Worm (Caenorhabditis elegans) whole organism, L4 larva: ENCODE results near the gene Y34B4A.4.
A peak's percentile ranks its signal among the peaks of the same experiment; 100 is the strongest.

Experiments
- F26F4.8 ChIP-seq: fragments of 200-800 bp; sonication (Bioruptor generic); conservative IDR thresholded peaks from 2 replicates; pipeline ENCODE4 v1.3.6; 2022; ENCODE audit warnings: missing genetic modification characterization, missing compliant biosample characterization
- F37D6.2 ChIP-seq: sonication (generic microtip); optimal IDR thresholded peaks from 2 replicates; lab custom pipeline; 2016; ENCODE audit warnings: mild to moderate bottlenecking, missing genetic modification characterization, missing compliant biosample characterization
- F44E2.7 ChIP-seq: fragments of 200-800 bp; sonication (Bioruptor generic); IDR thresholded peaks from 2 replicates; pipeline ENCODE4 v2.1.2; 2022; ENCODE audit warnings: missing genetic modification characterization, missing compliant biosample characterization
- R02D3.7 ChIP-seq: fragments of 150-350 bp; sonication (generic microtip); optimal IDR thresholded peaks from 3 replicates; lab custom pipeline; 2014; ENCODE audit warnings: missing biosample characterization, missing genetic modification characterization
- Y48G9A.11 ChIP-seq: fragments of 200-800 bp; sonication (Bioruptor generic); IDR thresholded peaks from 2 replicates; pipeline ENCODE4 v1.3.6; 2022; ENCODE audit warnings: missing genetic modification reagents, missing genetic modification characterization, missing compliant biosample characterization
- Y5F2A.4 ChIP-seq: fragments of 200-800 bp; sonication (Bioruptor generic); optimal IDR thresholded peaks from 2 replicates; lab custom pipeline; 2018; ENCODE audit warnings: mild to moderate bottlenecking, missing genetic modification characterization, missing compliant biosample characterization
- Y75B8A.6 ChIP-seq: fragments of 200-800 bp; sonication (Bioruptor generic); IDR thresholded peaks from 2 replicates; pipeline ENCODE4 v1.3.6; 2022; ENCODE audit warnings: missing genetic modification reagents, missing genetic modification characterization, missing compliant biosample characterization
- aha-1 ChIP-seq: fragments of 150-350 bp; peaks from one replicate; lab custom pipeline; 2014; ENCODE audit warnings: missing biosample characterization, missing genetic modification characterization
- arid-1 ChIP-seq: fragments of 200-800 bp; sonication (Bioruptor generic); conservative IDR thresholded peaks from 2 replicates; pipeline ENCODE4 v1.3.6; 2022; ENCODE audit warnings: missing genetic modification reagents, missing genetic modification characterization, missing compliant biosample characterization
- ceh-44 ChIP-seq: fragments of 200-800 bp; sonication (Bioruptor generic); IDR thresholded peaks from 2 replicates; pipeline ENCODE4 v1.3.6; 2022; ENCODE audit warnings: missing genetic modification reagents, missing genetic modification characterization, missing compliant biosample characterization
- ctbp-1 ChIP-seq: fragments of 200-800 bp; sonication (Bioruptor generic); IDR thresholded peaks from 2 replicates; pipeline ENCODE4 v1.3.6; 2022; ENCODE audit warnings: missing genetic modification reagents, missing genetic modification characterization, missing compliant biosample characterization
- daf-16 ChIP-seq, 3 experiments: sonication (generic microtip); optimal IDR thresholded peaks; 2 replicates each; lab custom pipeline; 2016 to 2017; ENCODE audit warnings: missing genetic modification characterization in 3 of 3, missing genetic modification reagents in 3 of 3, mild to moderate bottlenecking in 2 of 3, missing compliant biosample characterization in 2 of 3, missing biosample characterization in 1 of 3, moderate library complexity in 1 of 3
- dmd-6 ChIP-seq: fragments of 200-800 bp; sonication (Bioruptor generic); IDR thresholded peaks from 2 replicates; pipeline ENCODE4 v1.3.6; 2022; ENCODE audit warnings: missing genetic modification reagents, missing genetic modification characterization, missing compliant biosample characterization
- dpl-1 ChIP-seq: fragments of 150-350 bp; optimal IDR thresholded peaks from 2 replicates; lab custom pipeline; 2014; ENCODE audit warnings: missing biosample characterization, missing genetic modification reagents, missing genetic modification characterization
- gei-8 ChIP-seq: fragments of 200-800 bp; sonication (Bioruptor generic); optimal IDR thresholded peaks from 2 replicates; lab custom pipeline; 2018; ENCODE audit warnings: mild to moderate bottlenecking, missing genetic modification characterization, missing compliant biosample characterization
- lin-1 ChIP-seq: fragments of 200-800 bp; sonication (Bioruptor generic); IDR thresholded peaks from 2 replicates; pipeline ENCODE4 v1.3.6; 2022; ENCODE audit warnings: missing genetic modification reagents, missing genetic modification characterization, missing compliant biosample characterization
- lin-15B ChIP-seq: fragments of 150-350 bp; sonication (generic microtip); optimal IDR thresholded peaks from 3 replicates; lab custom pipeline; 2014; ENCODE audit warnings: missing biosample characterization, missing genetic modification characterization
- madf-9 ChIP-seq: fragments of 200-800 bp; sonication (Bioruptor generic); conservative IDR thresholded peaks from 2 replicates; pipeline ENCODE4 v1.3.6; 2022; ENCODE audit warnings: missing genetic modification reagents, missing genetic modification characterization, missing compliant biosample characterization
- mes-2 ChIP-seq: sonication (generic microtip); optimal IDR thresholded peaks from 2 replicates; lab custom pipeline; 2016; ENCODE audit warnings: missing genotype, mild to moderate bottlenecking, missing genetic modification characterization, missing compliant biosample characterization; ENCODE audit not compliant: poor library complexity, severe bottlenecking
- nhr-10 ChIP-seq: fragments of 150-350 bp; optimal IDR thresholded peaks from 2 replicates; lab custom pipeline; 2014; ENCODE audit warnings: missing biosample characterization, missing genetic modification characterization
- nhr-11 ChIP-seq: fragments of 150-350 bp; optimal IDR thresholded peaks from 2 replicates; lab custom pipeline; 2014; ENCODE audit warnings: missing biosample characterization, missing genetic modification characterization
- nhr-42 ChIP-seq: fragments of 200-800 bp; sonication (Bioruptor generic); IDR thresholded peaks from 2 replicates; pipeline ENCODE4 v1.3.6; 2022; ENCODE audit warnings: missing genetic modification characterization, missing compliant biosample characterization
- nhr-48 ChIP-seq: sonication (generic microtip); optimal IDR thresholded peaks from 2 replicates; lab custom pipeline; 2016; ENCODE audit warnings: mild to moderate bottlenecking, missing genetic modification characterization, missing compliant biosample characterization
- nhr-76 ChIP-seq: fragments of 150-350 bp; optimal IDR thresholded peaks from 2 replicates; lab custom pipeline; 2014; ENCODE audit warnings: missing biosample characterization, missing genetic modification characterization
- pha-4 ChIP-seq, 2 experiments: fragments of 150-350 bp in 1 of 2; fragments of 200-800 bp in 1 of 2; sonication (Bioruptor generic) in 1 of 2; IDR thresholded peaks in 1 of 2; optimal IDR thresholded peaks in 1 of 2; 2 replicates each; pipeline versions ENCODE4 v1.3.6 to Lab custom; 2014 to 2022; ENCODE audit warnings: missing genetic modification characterization in 2 of 2, missing genetic modification reagents in 2 of 2, missing biosample characterization in 1 of 2, missing compliant biosample characterization in 1 of 2
- php-3 ChIP-seq: fragments of 200-800 bp; sonication (Bioruptor generic); IDR thresholded peaks from 2 replicates; pipeline ENCODE4 v1.3.6; 2022; ENCODE audit warnings: missing genetic modification reagents, missing genetic modification characterization, missing compliant biosample characterization
- pqm-1 ChIP-seq: sonication (generic microtip); optimal IDR thresholded peaks from 2 replicates; lab custom pipeline; 2017; ENCODE audit warnings: missing biosample characterization, missing genetic modification characterization
- rbr-2 ChIP-seq: sonication (generic microtip); optimal IDR thresholded peaks from 2 replicates; lab custom pipeline; 2016; ENCODE audit warnings: missing genotype, missing genetic modification characterization, missing compliant biosample characterization
- snpc-1.2 ChIP-seq: fragments of 200-800 bp; sonication (Bioruptor generic); IDR thresholded peaks from 2 replicates; pipeline ENCODE4 v1.3.6; 2022; ENCODE audit warnings: missing genetic modification reagents, missing genetic modification characterization, missing compliant biosample characterization
- spr-1 ChIP-seq: sonication (generic microtip); optimal IDR thresholded peaks from 2 replicates; lab custom pipeline; 2016; ENCODE audit warnings: mild to moderate bottlenecking, missing genetic modification characterization, missing compliant biosample characterization
- spr-3 ChIP-seq: fragments of 200-800 bp; sonication (Bioruptor generic); optimal IDR thresholded peaks from 2 replicates; lab custom pipeline; 2018; ENCODE audit warnings: mild to moderate bottlenecking, missing genetic modification characterization, missing compliant biosample characterization
- unc-62 ChIP-seq, 3 experiments: fragments of 150-350 bp in 1 of 3; sonication (generic microtip); optimal IDR thresholded peaks in 2 of 3; peaks in 1 of 3; 1 replicate in 1 of 3; 2 replicates in 2 of 3; lab custom pipeline; 2014 to 2017; ENCODE audit warnings: missing biosample characterization in 3 of 3, missing genetic modification characterization in 3 of 3, missing genetic modification reagents in 3 of 3, missing genotype in 1 of 3
- zfp-2 ChIP-seq: sonication (generic microtip); optimal IDR thresholded peaks from 2 replicates; lab custom pipeline; 2016; ENCODE audit warnings: mild to moderate bottlenecking, missing genetic modification characterization, missing compliant biosample characterization
- ztf-7 ChIP-seq: fragments of 150-350 bp; optimal IDR thresholded peaks from 2 replicates; lab custom pipeline; 2014; ENCODE audit warnings: missing biosample characterization, missing genetic modification characterization

Gene Y34B4A.4

DNA sequence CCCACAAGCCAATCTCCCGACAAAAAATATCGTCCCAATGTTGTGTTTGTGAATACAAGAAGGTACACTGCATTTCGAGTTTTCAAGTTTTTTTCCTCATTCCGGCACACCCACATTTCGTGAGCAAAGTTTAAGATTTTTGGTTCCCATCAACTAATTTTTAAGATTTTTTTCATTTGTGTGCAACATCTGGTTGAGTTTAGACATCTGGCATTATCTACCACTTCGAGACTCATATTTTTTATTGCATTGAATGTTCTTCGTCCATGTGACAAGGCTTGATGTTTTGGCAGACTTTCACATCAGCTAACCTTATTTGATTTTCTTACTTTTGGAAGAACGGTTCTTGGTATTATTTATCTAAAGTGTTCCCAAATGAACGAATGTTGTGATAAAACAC is 3.7 kb upstream of the Y34B4A.4 start:
- TF ChIP-seq dpl-1 (GFP tag; lab: Kevin White, UChicago) (no peak), spr-1 (tag; lab: Kevin White, UChicago) (no peak), ztf-7 (tag; lab: Kevin White, UChicago) (no peak), nhr-42 (GFP tag; lab: Robert Waterston, UW) (no peak), F44E2.7 (no peak)

ce11 chrX:5262033-5262432 is 2.1 kb upstream of the Y34B4A.4 start:
- TF ChIP-seq nhr-11 (tag; lab: Kevin White, UChicago) (no peak), dmd-6 (GFP tag; lab: Robert Waterston, UW) (peak; percentile 20; the same call in 1 of the 2 replicates), R02D3.7 (tag; lab: Kevin White, UChicago) (no peak), nhr-76 (tag; lab: Kevin White, UChicago) (no peak), spr-3 (GFP tag; lab: Kevin White, UChicago) (no peak), madf-9 (GFP tag; lab: Robert Waterston, UW) (no peak), nhr-10 (tag; lab: Kevin White, UChicago) (no peak), gei-8 (GFP tag; lab: Kevin White, UChicago) (no peak), ctbp-1 (GFP tag; lab: Robert Waterston, UW) (no peak), mes-2 (no peak), pha-4 (GFP tag; IDR thresholded peaks at IDR 0.05; lab: Robert Waterston, UW) (no peak), pha-4 (tag; optimal IDR thresholded peaks at IDR 0.05; lab: Kevin White, UChicago) (no peak), zfp-2 (tag; lab: Kevin White, UChicago) (no peak), Y5F2A.4 (GFP tag; lab: Kevin White, UChicago) (no peak), ceh-44 (GFP tag; lab: Robert Waterston, UW) (no peak), F26F4.8 (GFP tag; lab: Robert Waterston, UW) (no peak), aha-1 (tag; lab: Kevin White, UChicago) (no peak), daf-16 (GFP tag; optimal IDR thresholded peaks at IDR 0.05; lab: Kevin White, UChicago) (no peak), daf-16 (tag; optimal IDR thresholded peaks at IDR 0.05; lab: Kevin White, UChicago) (peak; percentile 53), Y75B8A.6 (GFP tag; lab: Robert Waterston, UW) (no peak), lin-15B (tag; lab: Kevin White, UChicago) (no peak), Y48G9A.11 (GFP tag; lab: Robert Waterston, UW) (no peak), php-3 (GFP tag; lab: Robert Waterston, UW) (peak; percentile 85), lin-1 (no peak), snpc-1.2 (GFP tag; lab: Robert Waterston, UW) (no peak), arid-1 (GFP tag; lab: Robert Waterston, UW) (no peak), pqm-1 (tag; lab: Kevin White, UChicago) (peak; percentile 80), rbr-2 (tag; lab: Kevin White, UChicago) (no peak)

ce11 chrX:5263585-5263984 is 541 bp upstream of the Y34B4A.4 start:
- TF ChIP-seq F37D6.2 (tag; lab: Kevin White, UChicago) (no peak), unc-62 (GFP tag; optimal IDR thresholded peaks at IDR 0.05 in 1 of 2; lab: Kevin White, UChicago) (peak in 1 of 2 experiments; percentile 92), unc-62 (tag; optimal IDR thresholded peaks at IDR 0.05; lab: Kevin White, UChicago) (no peak)
- TF ChIP-seq, all 104 proteins: peak for 1

DNA sequence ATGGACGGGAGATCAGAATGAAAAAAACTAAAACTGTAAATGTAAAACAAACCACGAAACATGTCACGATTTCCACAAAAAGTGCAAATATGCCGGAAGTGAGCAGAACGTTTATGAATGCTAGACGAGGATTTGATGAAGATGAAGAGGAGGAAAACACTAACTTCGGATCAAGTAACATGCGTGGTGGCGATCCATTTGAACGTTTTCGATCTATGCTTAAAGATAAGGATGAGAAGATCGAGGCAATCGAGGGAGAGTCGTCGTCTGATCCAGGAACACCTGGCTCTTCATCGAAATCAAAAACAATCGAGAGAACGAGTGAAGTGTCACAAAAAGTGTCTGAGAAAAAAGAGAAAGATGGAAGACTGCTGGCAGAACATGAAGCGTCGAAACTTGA is 1.2 kb downstream of the Y34B4A.4 start:
- TF ChIP-seq ceh-44 (GFP tag; lab: Robert Waterston, UW) (no peak), Y75B8A.6 (GFP tag; lab: Robert Waterston, UW) (no peak), snpc-1.2 (GFP tag; lab: Robert Waterston, UW) (no peak), nhr-48 (tag; lab: Kevin White, UChicago) (no peak), daf-16 (GFP tag; optimal IDR thresholded peaks at IDR 0.05; lab: Kevin White, UChicago) (peak in 1 of 2 experiments; percentile 42), daf-16 (tag; optimal IDR thresholded peaks at IDR 0.05; lab: Kevin White, UChicago) (no peak), unc-62 (GFP tag; optimal IDR thresholded peaks at IDR 0.05 in 1 of 2; lab: Kevin White, UChicago) (peak in 1 of 2 experiments; percentile 91), unc-62 (tag; optimal IDR thresholded peaks at IDR 0.05; lab: Kevin White, UChicago) (no peak)
- TF ChIP-seq, all 104 proteins: peak for 2
